Worm (Caenorhabditis elegans) whole organism, L2 larva: ENCODE data around the gene B0554.7.

ENCODE experiments used
- lin-39 ChIP-seq: fragments of 150-350 bp; optimal IDR thresholded peaks from 2 replicates; lab custom pipeline; 2014; ENCODE audit warnings: missing biosample characterization, missing genetic modification reagents, missing genetic modification characterization
- mdl-1 ChIP-seq, 2 experiments: fragments of 150-350 bp in 1 of 2; sonication (generic microtip) in 1 of 2; optimal IDR thresholded peaks; 2 replicates each; lab custom pipeline; 2017; ENCODE audit warnings: missing biosample characterization in 2 of 2, missing genetic modification characterization in 2 of 2

DNA sequence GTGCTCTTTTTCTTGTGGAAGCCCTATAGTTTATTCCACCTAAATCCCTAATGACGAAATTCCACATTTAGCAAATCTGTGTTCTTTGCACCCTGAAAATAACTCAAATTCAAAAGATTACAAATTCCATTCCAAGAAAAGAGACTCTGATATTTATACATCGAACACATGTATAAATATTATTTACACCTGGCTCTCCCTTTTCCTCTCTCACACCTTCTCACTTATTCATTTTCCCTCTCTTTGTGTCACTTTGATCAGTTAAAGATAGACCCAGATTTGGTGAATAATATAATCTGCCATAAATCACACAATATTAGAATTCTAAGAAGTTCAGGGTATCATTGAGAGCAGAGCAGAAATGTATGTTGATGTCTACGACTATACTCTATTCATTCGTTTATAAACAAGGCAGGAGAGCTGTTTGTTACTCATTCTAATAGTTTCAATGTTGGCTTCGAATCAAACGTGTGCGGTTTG, 48.6 kb downstream of the B0554.7 start, which contains the start of gene nhr-254:
- no peak for TF ChIP-seq lin-39 (tag; lab: Kevin White, UChicago)
- no peak for TF ChIP-seq mdl-1 (tag; optimal IDR thresholded peaks at IDR 0.05; lab: Kevin White, UChicago)
